Fruit fly (Drosophila melanogaster): ENCODE measurements around the gene Son.

DNA sequence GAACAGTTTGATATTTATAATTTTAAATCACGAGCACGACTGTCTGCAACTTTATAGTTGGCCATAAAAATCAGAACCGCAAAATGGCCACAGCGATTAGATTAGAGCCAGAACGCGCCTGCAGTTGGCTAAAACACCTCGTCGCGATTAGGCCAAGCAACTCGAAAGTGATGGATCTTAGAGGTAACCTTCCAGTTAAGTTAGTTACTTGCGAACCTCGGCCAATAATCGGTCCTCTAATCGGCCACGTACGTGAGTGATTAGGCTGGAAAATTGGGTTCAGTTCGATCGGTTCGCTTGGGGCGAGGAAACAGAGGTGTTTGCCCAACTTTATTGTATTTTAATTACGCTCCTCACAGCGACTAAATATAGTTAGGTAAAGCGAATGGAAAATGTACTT lies 42.4 kb downstream of the Son start:
- TF ChIP-seq fru (GFP tag; optimal IDR thresholded peaks at IDR 0.05) (no peak), OdsH (GFP tag; optimal IDR thresholded peaks at IDR 0.05) (no peak), pan (optimal IDR thresholded peaks at IDR 0.05) (no peak), Hnf4 (GFP tag; optimal IDR thresholded peaks at IDR 0.05) (no peak), Mio (GFP tag; optimal IDR thresholded peaks at IDR 0.05) (no peak), Abd-B (GFP tag; optimal IDR thresholded peaks at IDR 0.05) (no peak), Myc (optimal IDR thresholded peaks at IDR 0.05) (no peak), usp (GFP tag; optimal IDR thresholded peaks at IDR 0.05) (no peak), Hr78 (GFP tag; optimal IDR thresholded peaks at IDR 0.05) (no peak), brk (GFP tag; optimal IDR thresholded peaks at IDR 0.05) (no peak), sage (GFP tag; optimal IDR thresholded peaks at IDR 0.05) (no peak), Hr83 (GFP tag; optimal IDR thresholded peaks at IDR 0.05; ENCODE audit: poor library complexity, severe bottlenecking) (no peak), Vsx2 (GFP tag; optimal IDR thresholded peaks at IDR 0.05; ENCODE audit: partially characterized antibody) (no peak)
